Worm (Caenorhabditis elegans): ENCODE data around the gene mxl-1.

mxl-1 gene

DNA sequence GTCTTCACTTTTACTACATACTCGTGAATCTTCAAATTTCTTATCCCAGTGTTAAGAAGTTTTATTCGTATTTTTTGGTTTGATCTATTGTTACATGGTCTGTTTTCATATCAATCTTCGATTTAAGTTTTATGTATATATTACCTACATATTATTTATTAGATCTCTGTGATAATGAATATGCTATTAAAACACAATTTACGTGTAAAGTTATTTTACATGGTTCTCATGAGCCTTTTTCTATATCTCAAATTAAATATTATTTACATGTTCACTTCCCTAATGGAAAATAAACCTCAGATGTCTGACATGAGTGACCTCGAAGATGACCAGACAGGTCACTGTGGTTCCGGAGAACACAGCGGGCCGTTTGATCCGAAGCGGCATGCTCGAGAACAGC, at the start of gene mxl-1:
Gene mxl-1, plus strand, starts transcription at position 301 of the 400 bp plus-strand sequence.
- TF ChIP-seq ztf-23 (GFP tag; IDR thresholded peaks at IDR 0.05) (no peak), flt-1 (GFP tag; IDR thresholded peaks at IDR 0.05) (no peak)

- TF ChIP-seq klf-2 (GFP tag; conservative IDR thresholded peaks at IDR 0.05) (no peak), tab-1 (GFP tag; IDR thresholded peaks at IDR 0.05) (no peak), ztf-23 (GFP tag; IDR thresholded peaks at IDR 0.05) (no peak), ztf-29 (GFP tag; IDR thresholded peaks at IDR 0.05) (no peak), cog-1 (tag; optimal IDR thresholded peaks at IDR 0.05) (no peak), ref-1 (GFP tag; conservative IDR thresholded peaks at IDR 0.05) (no peak), flt-1 (GFP tag; IDR thresholded peaks at IDR 0.05) (no peak), med-1 (GFP tag; optimal IDR thresholded peaks at IDR 0.05; ENCODE audit: insufficient read depth) (no peak), T22C8.4 (GFP tag; IDR thresholded peaks at IDR 0.05) (no peak)
Observed at ce11 chrV:11196109-11196508, 48.5 kb upstream of the mxl-1 start, which contains the start of gene clc-6. Gene clc-6 (minus strand): TSS chrV:11196209.

ce11 chrV:11196631-11197258, 47.9 kb upstream of the mxl-1 start:
- TF ChIP-seq klf-2 (GFP tag; conservative IDR thresholded peaks at IDR 0.05) (no peak), T22C8.4 (GFP tag; IDR thresholded peaks at IDR 0.05) (no peak), flt-1 (GFP tag; IDR thresholded peaks at IDR 0.05) (no peak), cog-1 (tag; optimal IDR thresholded peaks at IDR 0.05) (no peak), tab-1 (GFP tag; IDR thresholded peaks at IDR 0.05) (no peak)

ce11 chrV:11198094-11198493, 46.5 kb upstream of the mxl-1 start:
- no peak for TF ChIP-seq klf-2 (GFP tag; conservative IDR thresholded peaks at IDR 0.05)
- no peak for TF ChIP-seq T22C8.4 (GFP tag; IDR thresholded peaks at IDR 0.05)
- no peak for TF ChIP-seq med-1 (GFP tag; optimal IDR thresholded peaks at IDR 0.05; ENCODE audit: insufficient read depth)

ce11 chrV:11199497-11199896, 45.1 kb upstream of the mxl-1 start:
- TF ChIP-seq med-1 (GFP tag; optimal IDR thresholded peaks at IDR 0.05; ENCODE audit: insufficient read depth): no peak
- TF ChIP-seq klf-2 (GFP tag; conservative IDR thresholded peaks at IDR 0.05): no peak
- no peak for TF ChIP-seq flt-1 (GFP tag; IDR thresholded peaks at IDR 0.05)
- TF ChIP-seq tab-1 (GFP tag; IDR thresholded peaks at IDR 0.05): no peak
- TF ChIP-seq ztf-23 (GFP tag; IDR thresholded peaks at IDR 0.05): no peak
- no peak for TF ChIP-seq cog-1 (tag; optimal IDR thresholded peaks at IDR 0.05)
- TF ChIP-seq ztf-29 (GFP tag; IDR thresholded peaks at IDR 0.05): no peak
- TF ChIP-seq ref-1 (GFP tag; conservative IDR thresholded peaks at IDR 0.05): no peak
- no peak for TF ChIP-seq T22C8.4 (GFP tag; IDR thresholded peaks at IDR 0.05)

DNA sequence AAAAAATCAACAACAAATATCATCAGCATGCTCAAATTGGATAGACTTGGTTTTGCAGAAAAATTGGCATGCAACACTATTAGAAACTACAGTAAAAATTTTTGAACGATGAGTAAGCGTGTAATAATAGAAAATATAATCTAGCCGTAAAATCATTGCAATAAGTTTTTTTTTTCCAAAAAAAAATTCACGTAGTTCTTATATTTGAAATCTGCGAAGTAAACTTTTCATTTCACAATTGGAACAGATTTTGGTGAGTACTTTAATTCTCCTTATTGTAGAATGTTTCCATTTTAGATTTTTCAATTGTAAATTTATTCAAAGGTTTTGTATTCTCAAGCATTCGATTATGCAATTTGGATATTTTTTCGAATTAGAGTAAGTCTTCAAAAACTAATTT, 44.3 kb upstream of the mxl-1 start, which contains the start of gene K10D6.3:
Gene K10D6.3, plus strand, starts transcription at position 301 of the 400 bp plus-strand sequence.
- TF ChIP-seq cog-1 (tag; optimal IDR thresholded peaks at IDR 0.05) (no peak), T22C8.4 (GFP tag; IDR thresholded peaks at IDR 0.05) (no peak), klf-2 (GFP tag; conservative IDR thresholded peaks at IDR 0.05) (no peak), tab-1 (GFP tag; IDR thresholded peaks at IDR 0.05) (no peak)

DNA sequence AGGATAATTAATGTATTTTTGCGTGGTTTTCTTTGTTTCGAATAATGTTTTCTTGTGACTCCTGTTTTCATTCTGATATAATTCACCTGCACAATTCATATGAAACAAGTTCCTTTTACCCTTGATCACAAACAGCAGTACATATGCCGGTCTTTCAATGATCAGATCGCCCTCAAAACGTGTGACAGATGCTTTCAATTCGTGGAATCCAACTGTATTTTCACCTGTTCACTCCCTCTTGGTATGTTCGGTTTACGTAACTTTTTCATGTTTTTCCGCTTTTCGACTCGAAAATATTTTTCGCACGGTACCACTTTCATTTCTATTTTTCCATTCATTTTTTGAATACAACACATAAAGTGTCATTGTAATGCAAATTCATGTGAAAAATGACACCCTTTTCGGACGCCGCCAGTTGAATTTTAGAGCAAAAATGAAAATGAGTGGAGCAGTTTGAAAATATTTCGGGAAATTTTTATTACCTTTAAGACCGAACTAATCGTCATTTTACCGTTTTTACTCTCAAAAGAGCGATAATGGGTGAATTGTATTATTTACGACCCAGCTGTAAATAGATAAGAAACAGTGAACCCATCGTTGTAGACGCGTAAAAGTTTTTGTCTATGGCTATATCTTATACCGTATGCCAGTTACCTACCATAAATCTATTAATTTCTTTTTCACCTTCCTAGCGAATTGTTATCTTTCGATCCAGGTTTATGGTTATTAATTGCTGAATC, 42.6 kb upstream of the mxl-1 start, which contains the start of gene K10D6.4:
Gene K10D6.4, plus strand, starts transcription at position 100 of the 740 bp plus-strand sequence.
- TF ChIP-seq T22C8.4 (GFP tag; IDR thresholded peaks at IDR 0.05) (no peak), cog-1 (tag; optimal IDR thresholded peaks at IDR 0.05) (no peak), klf-2 (GFP tag; conservative IDR thresholded peaks at IDR 0.05) (no peak), med-1 (GFP tag; optimal IDR thresholded peaks at IDR 0.05; ENCODE audit: insufficient read depth) (no peak), ztf-29 (GFP tag; IDR thresholded peaks at IDR 0.05) (no peak), flt-1 (GFP tag; IDR thresholded peaks at IDR 0.05) (no peak), ref-1 (GFP tag; conservative IDR thresholded peaks at IDR 0.05) (no peak), ztf-23 (GFP tag; IDR thresholded peaks at IDR 0.05) (no peak), tab-1 (GFP tag; IDR thresholded peaks at IDR 0.05) (no peak)

DNA sequence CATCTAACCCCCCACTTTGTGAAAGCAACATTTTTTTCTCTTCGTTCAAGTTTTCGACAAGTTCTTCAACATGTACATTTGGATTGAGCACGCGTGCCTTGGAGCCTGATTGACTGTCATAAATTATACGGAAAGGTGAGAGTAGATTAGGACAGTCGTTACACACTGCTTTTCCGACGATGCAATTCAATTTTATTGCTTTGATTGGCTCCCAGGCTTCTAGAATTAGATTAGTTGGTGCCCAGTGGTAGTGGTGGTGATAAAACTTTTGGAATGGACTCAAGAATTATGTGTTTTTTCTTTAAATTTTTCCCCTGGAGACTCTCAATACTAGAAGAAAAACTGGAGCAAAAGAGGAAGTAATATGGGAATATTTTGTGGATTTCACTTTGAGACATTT, 40.2 kb upstream of the mxl-1 start:
- no peak for TF ChIP-seq ztf-29 (GFP tag; IDR thresholded peaks at IDR 0.05)
- TF ChIP-seq tab-1 (GFP tag; IDR thresholded peaks at IDR 0.05): no peak
- TF ChIP-seq ref-1 (GFP tag; conservative IDR thresholded peaks at IDR 0.05): no peak
- TF ChIP-seq med-1 (GFP tag; optimal IDR thresholded peaks at IDR 0.05; ENCODE audit: insufficient read depth): no peak
- no peak for TF ChIP-seq ztf-23 (GFP tag; IDR thresholded peaks at IDR 0.05)
- no peak for TF ChIP-seq T22C8.4 (GFP tag; IDR thresholded peaks at IDR 0.05)
- no peak for TF ChIP-seq klf-2 (GFP tag; conservative IDR thresholded peaks at IDR 0.05)
- no peak for TF ChIP-seq cog-1 (tag; optimal IDR thresholded peaks at IDR 0.05)
- TF ChIP-seq flt-1 (GFP tag; IDR thresholded peaks at IDR 0.05): no peak

- TF ChIP-seq ztf-23 (GFP tag; IDR thresholded peaks at IDR 0.05): no peak
- TF ChIP-seq tab-1 (GFP tag; IDR thresholded peaks at IDR 0.05): no peak
- no peak for TF ChIP-seq T22C8.4 (GFP tag; IDR thresholded peaks at IDR 0.05)
- no peak for TF ChIP-seq ztf-29 (GFP tag; IDR thresholded peaks at IDR 0.05)
- TF ChIP-seq flt-1 (GFP tag; IDR thresholded peaks at IDR 0.05): no peak
- no peak for TF ChIP-seq ref-1 (GFP tag; conservative IDR thresholded peaks at IDR 0.05)
- TF ChIP-seq med-1 (GFP tag; optimal IDR thresholded peaks at IDR 0.05; ENCODE audit: insufficient read depth): no peak
- TF ChIP-seq klf-2 (GFP tag; conservative IDR thresholded peaks at IDR 0.05): no peak
- TF ChIP-seq cog-1 (tag; optimal IDR thresholded peaks at IDR 0.05): no peak
Observed at ce11 chrV:11206467-11206866, 38.2 kb upstream of the mxl-1 start.

Data from whole organism, midembryonic.